Worm (Caenorhabditis elegans) whole organism, midembryonic: Measurements from ENCODE around the gene C08B6.5.

ENCODE experiments used
- T22C8.4 ChIP-seq: fragments of 200-800 bp; sonication (Bioruptor generic); IDR thresholded peaks from 2 replicates; pipeline ENCODE4 v1.3.6; 2022; ENCODE audit warnings: missing genetic modification characterization, missing compliant biosample characterization
- cog-1 ChIP-seq: sonication (generic microtip); optimal IDR thresholded peaks from 2 replicates; lab custom pipeline; 2016; ENCODE audit warnings: missing genetic modification characterization, missing compliant biosample characterization
- klf-2 ChIP-seq: fragments of 200-800 bp; sonication (Bioruptor generic); conservative IDR thresholded peaks from 2 replicates; pipeline ENCODE4 v1.3.6; 2022; ENCODE audit warnings: missing genetic modification reagents, missing genetic modification characterization, missing compliant biosample characterization
- ztf-23 ChIP-seq: fragments of 200-800 bp; sonication (Bioruptor generic); IDR thresholded peaks from 2 replicates; pipeline ENCODE4 v1.3.6; 2022; ENCODE audit warnings: missing genetic modification reagents, missing genetic modification characterization, missing compliant biosample characterization
- ztf-29 ChIP-seq: fragments of 200-800 bp; sonication (Bioruptor generic); IDR thresholded peaks from 2 replicates; pipeline ENCODE4 v1.3.6; 2022; ENCODE audit warnings: missing genetic modification reagents, missing genetic modification characterization, missing compliant biosample characterization

ce11 chrV:10111129-10111528, 6.4 kb upstream of the C08B6.5 start:
- TF ChIP-seq ztf-23 (no peak), T22C8.4 (GFP tag; lab: Robert Waterston, UW) (no peak), cog-1 (tag; lab: Kevin White, UChicago) (no peak), ztf-29 (GFP tag; lab: Robert Waterston, UW) (no peak), klf-2 (GFP tag; lab: Robert Waterston, UW) (no peak)
